Fruit fly (Drosophila melanogaster): Measurements from ENCODE around the gene CG33521.

CG33521 gene

dm6 chr4:1225185-1225584 lies 39.6 kb downstream of the CG33521 start:
- TF ChIP-seq noc (tag; optimal IDR thresholded peaks at IDR 0.05): no peak

DNA sequence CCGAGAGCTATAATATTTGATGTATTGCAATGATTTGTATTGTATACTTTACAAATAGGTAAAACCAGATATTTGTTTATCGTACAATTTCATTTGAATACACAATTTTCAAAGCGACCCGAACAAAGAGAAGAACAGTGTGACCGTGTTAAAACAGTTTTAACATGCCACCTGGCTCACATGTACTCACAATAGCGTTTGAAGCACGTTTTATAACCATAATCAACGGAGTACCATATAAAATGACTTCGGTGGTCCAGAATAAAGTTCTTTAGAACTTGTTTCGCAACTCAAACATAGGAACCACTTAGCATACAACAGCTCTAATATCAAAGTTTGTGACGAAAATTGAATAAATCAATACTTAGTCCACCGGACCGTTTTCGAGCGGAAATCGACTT lies 45.0 kb downstream of the CG33521 start, which contains the start of the genes Dyrk3 and Cadps:
Gene Dyrk3 (minus strand): TSS at position 150 of the 401 bp plus-strand sequence.
Gene Cadps (plus strand): TSS at position 274 of the 401 bp plus-strand sequence.
- no peak for TF ChIP-seq noc (tag; optimal IDR thresholded peaks at IDR 0.05)

DNA sequence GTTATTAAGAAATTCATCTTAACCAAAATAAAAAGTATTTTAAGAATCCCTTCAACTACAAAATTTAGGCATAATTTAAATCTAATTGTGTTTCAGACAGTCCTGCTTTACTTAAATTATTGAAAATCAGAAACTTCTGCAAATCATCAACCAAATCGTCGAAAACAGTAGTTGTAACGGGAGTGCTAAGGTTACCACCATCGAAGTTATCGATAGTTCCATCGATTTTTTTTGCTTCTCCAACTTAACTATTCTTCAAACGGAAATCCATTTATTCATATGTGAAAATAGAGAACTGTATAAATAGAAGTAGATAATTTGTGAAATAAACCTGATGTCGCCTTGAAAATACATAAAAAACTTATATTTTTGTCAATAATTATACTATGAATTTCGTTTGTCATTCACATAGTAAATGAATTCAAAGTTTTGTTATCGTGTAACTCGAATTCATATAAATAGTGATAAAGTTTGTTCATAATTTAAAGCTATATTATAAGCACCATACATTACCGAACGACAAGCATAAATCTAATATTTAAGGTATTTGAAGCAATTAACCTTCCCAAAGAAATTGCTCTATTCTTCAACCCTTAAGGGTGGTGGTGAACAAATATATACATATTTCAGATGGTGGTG lies 46.2 kb downstream of the CG33521 start:
- TF ChIP-seq noc (tag; optimal IDR thresholded peaks at IDR 0.05): no peak

- TF ChIP-seq noc (tag; optimal IDR thresholded peaks at IDR 0.05): no peak
Observed at dm6 chr4:1233351-1233750, 47.8 kb downstream of the CG33521 start.

- no peak for TF ChIP-seq noc (tag; optimal IDR thresholded peaks at IDR 0.05)
Observed at dm6 chr4:1234749-1235148, 49.2 kb downstream of the CG33521 start.

dm6 chr4:1238252-1238651 lies 52.7 kb downstream of the CG33521 start:
- TF ChIP-seq noc (tag; optimal IDR thresholded peaks at IDR 0.05): no peak
